Worm (Caenorhabditis elegans) whole organism, L1 larva: Measurements from ENCODE around the gene Y55F3AM.9.
"Not testable (repeated sequence)": the region's sequence is repeated elsewhere in the genome, so short reads cannot be mapped to it uniquely, and the experiment has no call there.

Experiments
- C16A3.4 ChIP-seq: fragments of 150-350 bp; optimal IDR thresholded peaks from 2 replicates; lab custom pipeline; 2014; ENCODE audit warnings: missing biosample characterization, missing genetic modification characterization
- F16B12.6 ChIP-seq: fragments of 150-350 bp; optimal IDR thresholded peaks from 2 replicates; lab custom pipeline; 2014; ENCODE audit warnings: missing biosample characterization, missing genetic modification characterization
- ceh-8 ChIP-seq: fragments of 200-800 bp; sonication (Bioruptor generic); optimal IDR thresholded peaks from 2 replicates; lab custom pipeline; 2018; ENCODE audit warnings: mild to moderate bottlenecking, missing genetic modification characterization, moderate library complexity, missing compliant biosample characterization
- dpl-1 ChIP-seq, 3 experiments: fragments of 150-350 bp in 2 of 3; sonication (generic microtip) in 1 of 3; optimal IDR thresholded peaks; 2 replicates each; lab custom pipeline; 2014 to 2017; ENCODE audit warnings: missing biosample characterization in 3 of 3, missing genetic modification characterization in 3 of 3, missing genetic modification reagents in 3 of 3
- dsc-1 ChIP-seq: sonication (generic microtip); optimal IDR thresholded peaks from 2 replicates; lab custom pipeline; 2016; ENCODE audit warnings: mild to moderate bottlenecking, missing genetic modification characterization, missing compliant biosample characterization
- efl-1 ChIP-seq, 4 experiments: fragments of 150-350 bp; optimal IDR thresholded peaks in 3 of 4; peaks in 1 of 4; 1 replicate in 1 of 4; 2 replicates in 3 of 4; lab custom pipeline; 2014; ENCODE audit warnings: missing biosample characterization in 2 of 4, missing genetic modification characterization in 2 of 4, missing genetic modification reagents in 2 of 4
- efl-3 ChIP-seq: fragments of 200-800 bp; sonication (Bioruptor generic); optimal IDR thresholded peaks from 2 replicates; lab custom pipeline; 2018; ENCODE audit warnings: mild to moderate bottlenecking, missing genetic modification characterization, missing compliant biosample characterization
- egl-13 ChIP-seq: sonication (generic microtip); optimal IDR thresholded peaks from 2 replicates; lab custom pipeline; 2016; ENCODE audit warnings: missing genotype, missing genetic modification reagents, missing genetic modification characterization, missing compliant biosample characterization
- fkh-10 ChIP-seq: sonication (generic microtip); optimal IDR thresholded peaks from 2 replicates; lab custom pipeline; 2017; ENCODE audit warnings: missing biosample characterization, missing genetic modification reagents, missing genetic modification characterization
- fkh-4 ChIP-seq: sonication (generic microtip); optimal IDR thresholded peaks from 2 replicates; lab custom pipeline; 2016; ENCODE audit warnings: missing compliant biosample characterization, missing genetic modification characterization, borderline replicate concordance
- fkh-8 ChIP-seq: sonication (generic microtip); optimal IDR thresholded peaks from 2 replicates; lab custom pipeline; 2016; ENCODE audit warnings: mild to moderate bottlenecking, missing genetic modification characterization, missing compliant biosample characterization
- grh-1 ChIP-seq: fragments of 200-800 bp; sonication (Bioruptor generic); IDR thresholded peaks from 2 replicates; pipeline ENCODE4 v1.3.6; 2022; ENCODE audit warnings: missing genetic modification reagents, missing genetic modification characterization, missing compliant biosample characterization
- hlh-4 ChIP-seq: sonication (generic microtip); optimal IDR thresholded peaks from 2 replicates; lab custom pipeline; 2016; ENCODE audit warnings: mild to moderate bottlenecking, missing genetic modification characterization, missing compliant biosample characterization
- hpl-2 ChIP-seq: fragments of 150-350 bp; optimal IDR thresholded peaks from 2 replicates; lab custom pipeline; 2014; ENCODE audit warnings: missing biosample characterization, missing genetic modification reagents, missing genetic modification characterization
- irx-1 ChIP-seq: sonication (generic microtip); optimal IDR thresholded peaks from 2 replicates; lab custom pipeline; 2016; ENCODE audit warnings: missing genetic modification characterization, missing compliant biosample characterization
- isw-1 ChIP-seq: fragments of 200-800 bp; sonication (Bioruptor generic); IDR thresholded peaks from 2 replicates; pipeline ENCODE4 v1.3.6; 2022; ENCODE audit warnings: missing genetic modification characterization, missing compliant biosample characterization
- lin-13 ChIP-seq: fragments of 150-350 bp; optimal IDR thresholded peaks from 2 replicates; lab custom pipeline; 2014; ENCODE audit warnings: missing biosample characterization, missing genetic modification reagents, missing genetic modification characterization
- lin-14 ChIP-seq: fragments of 200-800 bp; sonication (Bioruptor generic); optimal IDR thresholded peaks from 2 replicates; lab custom pipeline; 2018; ENCODE audit warnings: mild to moderate bottlenecking, missing genetic modification characterization, moderate library complexity, missing compliant biosample characterization
- lin-15B ChIP-seq: fragments of 150-350 bp; sonication (generic microtip); optimal IDR thresholded peaks from 3 replicates; lab custom pipeline; 2014; ENCODE audit warnings: missing biosample characterization, missing genetic modification characterization
- lin-35 ChIP-seq, 2 experiments: fragments of 150-350 bp; optimal IDR thresholded peaks; 2 replicates each; lab custom pipeline; 2014; ENCODE audit warnings: missing biosample characterization in 2 of 2, missing genetic modification characterization in 2 of 2, missing genetic modification reagents in 2 of 2
- lin-39 ChIP-seq: fragments of 150-350 bp; optimal IDR thresholded peaks from 2 replicates; lab custom pipeline; 2014; ENCODE audit warnings: missing biosample characterization, missing genetic modification reagents, missing genetic modification characterization
- nhr-11 ChIP-seq: fragments of 150-350 bp; optimal IDR thresholded peaks from 2 replicates; lab custom pipeline; 2014; ENCODE audit warnings: missing biosample characterization, missing genetic modification characterization
- nhr-28 ChIP-seq: fragments of 150-350 bp; optimal IDR thresholded peaks from 2 replicates; lab custom pipeline; 2014; ENCODE audit warnings: missing biosample characterization, missing genetic modification characterization
- nhr-71 ChIP-seq: sonication (generic microtip); optimal IDR thresholded peaks from 2 replicates; lab custom pipeline; 2016; ENCODE audit warnings: mild to moderate bottlenecking, missing genetic modification characterization, moderate library complexity, missing compliant biosample characterization
- nhr-77 ChIP-seq: fragments of 150-350 bp; optimal IDR thresholded peaks from 2 replicates; lab custom pipeline; 2014; ENCODE audit warnings: missing biosample characterization, missing genetic modification characterization
- nhr-85 ChIP-seq: sonication (generic microtip); peaks from one replicate; lab custom pipeline; 2016; ENCODE audit warnings: missing genetic modification characterization, inconsistent platforms, missing compliant biosample characterization
- pag-3 ChIP-seq: sonication (generic microtip); optimal IDR thresholded peaks from 2 replicates; lab custom pipeline; 2017; ENCODE audit warnings: missing genetic modification characterization, mild to moderate bottlenecking, missing compliant biosample characterization, antibody characterized with exemption, borderline replicate concordance; ENCODE audit not compliant: insufficient read depth
- pax-3 ChIP-seq: fragments of 200-800 bp; sonication (Bioruptor generic); optimal IDR thresholded peaks from 2 replicates; lab custom pipeline; 2018; ENCODE audit warnings: mild to moderate bottlenecking, missing genetic modification characterization, moderate library complexity, missing compliant biosample characterization
- snu-23 ChIP-seq: sonication (generic microtip); optimal IDR thresholded peaks from 2 replicates; lab custom pipeline; 2016; ENCODE audit warnings: missing genetic modification characterization, missing compliant biosample characterization
- sox-4 ChIP-seq: sonication (generic microtip); optimal IDR thresholded peaks from 2 replicates; lab custom pipeline; 2016; ENCODE audit warnings: missing genetic modification characterization, missing compliant biosample characterization
- sup-37 ChIP-seq: fragments of 200-800 bp; sonication (Bioruptor generic); optimal IDR thresholded peaks from 2 replicates; lab custom pipeline; 2018; ENCODE audit warnings: mild to moderate bottlenecking, missing genetic modification characterization, missing compliant biosample characterization
- unc-62 ChIP-seq: fragments of 150-350 bp; optimal IDR thresholded peaks from 2 replicates; lab custom pipeline; 2014; ENCODE audit warnings: missing biosample characterization, missing genetic modification reagents, missing genetic modification characterization
- unc-86 ChIP-seq: sonication (generic microtip); optimal IDR thresholded peaks from 2 replicates; lab custom pipeline; 2016; ENCODE audit warnings: missing genetic modification characterization, missing compliant biosample characterization
- ztf-11 ChIP-seq, 2 experiments: sonication (generic microtip); optimal IDR thresholded peaks; 2 replicates each; lab custom pipeline; 2016 to 2017; ENCODE audit warnings: missing genetic modification characterization in 2 of 2, missing biosample characterization in 1 of 2, missing compliant biosample characterization in 1 of 2

The Y55F3AM.9 gene

ce11 chrIV:1053989-1054388 is 44.5 kb upstream of the Y55F3AM.9 start:
- TF ChIP-seq fkh-8 (tag; lab: Kevin White, UChicago) = no peak
- TF ChIP-seq efl-1 (optimal IDR thresholded peaks at IDR 0.05; lab: Kevin White, UChicago) = no peak
- peak in 1 of 2 experiments; percentile 10 for TF ChIP-seq efl-1 (GFP tag; optimal IDR thresholded peaks at IDR 0.05 in 1 of 2; lab: Kevin White, UChicago)

ce11 chrIV:1051636-1052133 is 42.2 kb upstream of the Y55F3AM.9 start, which contains the start of gene Y55F3AM.21:
TSS of gene Y55F3AM.21 (minus strand) at chrIV:1051686.
- not testable (repeated sequence) for TF ChIP-seq fkh-4 (tag; lab: Kevin White, UChicago); nhr-71 (tag; lab: Kevin White, UChicago); lin-14 (GFP tag; lab: Kevin White, UChicago)
- TF ChIP-seq, all 84 proteins: peak for 0; not testable (repeated sequence) for 84

ce11 chrIV:1046996-1047395 is 37.5 kb upstream of the Y55F3AM.9 start:
- TF ChIP-seq nhr-28 (tag; lab: Kevin White, UChicago) = no peak
- TF ChIP-seq unc-62 = no peak
- TF ChIP-seq fkh-8 (tag; lab: Kevin White, UChicago) = no peak
- TF ChIP-seq pax-3 = no peak
- TF ChIP-seq pag-3 (tag; lab: Kevin White, UChicago) = no peak
- TF ChIP-seq sox-4 = no peak
- TF ChIP-seq fkh-4 (tag; lab: Kevin White, UChicago) = no peak
- TF ChIP-seq nhr-71 (tag; lab: Kevin White, UChicago) = no peak
- TF ChIP-seq hlh-4 (tag; lab: Kevin White, UChicago) = no peak
- no peak for TF ChIP-seq efl-1 (optimal IDR thresholded peaks at IDR 0.05; lab: Kevin White, UChicago)
- no peak for TF ChIP-seq efl-1 (GFP tag; optimal IDR thresholded peaks at IDR 0.05 in 1 of 2; lab: Kevin White, UChicago)
- TF ChIP-seq dsc-1 (tag; lab: Kevin White, UChicago) = no peak
- TF ChIP-seq lin-13 = no peak
- TF ChIP-seq F16B12.6 (tag; lab: Kevin White, UChicago) = no peak
- TF ChIP-seq nhr-77 (tag; lab: Kevin White, UChicago) = no peak
- no peak for TF ChIP-seq egl-13
- no peak for TF ChIP-seq nhr-85 (tag; lab: Kevin White, UChicago)
- TF ChIP-seq lin-15B (tag; lab: Kevin White, UChicago) = no peak
- TF ChIP-seq nhr-11 (tag; lab: Kevin White, UChicago) = no peak

ce11 chrIV:1045683-1046082 is 36.1 kb upstream of the Y55F3AM.9 start, which contains the start of gene srx-12:
TSS of gene srx-12 (plus strand) at chrIV:1045983.
- TF ChIP-seq ztf-11 (tag; optimal IDR thresholded peaks at IDR 0.05; lab: Kevin White, UChicago) (no peak), efl-3 (GFP tag; lab: Kevin White, UChicago) (no peak), grh-1 (GFP tag; lab: Robert Waterston, UW) (no peak), fkh-10 (GFP tag; lab: Kevin White, UChicago) (no peak), pax-3 (no peak)

- TF ChIP-seq irx-1 (tag; lab: Kevin White, UChicago) = no peak
- TF ChIP-seq fkh-4 (tag; lab: Kevin White, UChicago) = no peak
- no peak for TF ChIP-seq nhr-11 (tag; lab: Kevin White, UChicago)
- TF ChIP-seq dpl-1 (GFP tag; optimal IDR thresholded peaks at IDR 0.05; lab: Kevin White, UChicago) = no peak
- no peak for TF ChIP-seq nhr-28 (tag; lab: Kevin White, UChicago)
- no peak for TF ChIP-seq nhr-71 (tag; lab: Kevin White, UChicago)
- TF ChIP-seq unc-86 = no peak
- no peak for TF ChIP-seq lin-39
- TF ChIP-seq sup-37 (GFP tag; lab: Kevin White, UChicago) = no peak
- TF ChIP-seq F16B12.6 (tag; lab: Kevin White, UChicago) = no peak
- no peak for TF ChIP-seq nhr-85 (tag; lab: Kevin White, UChicago)
- TF ChIP-seq ceh-8 = no peak
- TF ChIP-seq snu-23 (GFP tag; lab: Kevin White, UChicago) = no peak
- TF ChIP-seq hpl-2 (GFP tag; lab: Kevin White, UChicago) = no peak
- no peak for TF ChIP-seq isw-1 (GFP tag; lab: Robert Waterston, UW)
- no peak for TF ChIP-seq fkh-10 (GFP tag; lab: Kevin White, UChicago)
- TF ChIP-seq pag-3 (tag; lab: Kevin White, UChicago) = no peak
- TF ChIP-seq C16A3.4 (tag; lab: Kevin White, UChicago) = no peak
- no peak for TF ChIP-seq lin-35 (GFP tag; optimal IDR thresholded peaks at IDR 0.05; lab: Kevin White, UChicago)
These were observed 34.8 kb upstream of the Y55F3AM.9 start, which contains the start of gene Y55F3AM.11 for ce11 chrIV:1044287-1044686. TSS of gene Y55F3AM.11 (minus strand) at chrIV:1044387.
